Fruit fly (Drosophila melanogaster): ENCODE data around the gene mtm.

Gene mtm

dm6 chr2L:5997609-5998229 lies 39.1 kb downstream of the mtm start (continued):
- TF ChIP-seq Sry-δ (GFP tag; optimal IDR thresholded peaks at IDR 0.05) (no peak), ken (GFP tag; IDR thresholded peaks at IDR 0.05) (no peak), tll (GFP tag; optimal IDR thresholded peaks at IDR 0.05) (no peak), lbe (GFP tag; optimal IDR thresholded peaks at IDR 0.05) (no peak), CG3163 (GFP tag; optimal IDR thresholded peaks at IDR 0.05) (peak; percentile 21), jumu (GFP tag; optimal IDR thresholded peaks at IDR 0.05) (no peak), zfh1 (GFP tag; IDR thresholded peaks at IDR 0.05) (peak; percentile 5; the same call in 1 of the 3 replicates), ci (GFP tag; IDR thresholded peaks at IDR 0.05) (peak; percentile 77; the same call in 2 of the 3 replicates), CG10274 (GFP tag; optimal IDR thresholded peaks at IDR 0.05) (no peak), Awh (GFP tag; IDR thresholded peaks at IDR 0.05) (peak; percentile 51; the same call in 1 of the 2 replicates), phol (tag; optimal IDR thresholded peaks at IDR 0.05) (peak; percentile 93), yki (optimal IDR thresholded peaks at IDR 0.05) (no peak), pan (optimal IDR thresholded peaks at IDR 0.05) (no peak), pan (GFP tag; optimal IDR thresholded peaks at IDR 0.05 in 1 of 2, IDR thresholded peaks at IDR 0.05 in 1 of 2) (peak in 1 of 2 experiments; percentile 39), CG13894 (tag; optimal IDR thresholded peaks at IDR 0.05) (peak; percentile 42), Asciz (GFP tag; optimal IDR thresholded peaks at IDR 0.05) (peak; percentile 79), CG11093 (GFP tag; IDR thresholded peaks at IDR 0.05) (no peak), aop (GFP tag; IDR thresholded peaks at IDR 0.05) (0 out of 2 replicates have a peak, but pooled peaks have one; percentile 3), D19B (GFP tag; optimal IDR thresholded peaks at IDR 0.05) (no peak), bsh (GFP tag; optimal IDR thresholded peaks at IDR 0.05) (peak; percentile 13 to 56), ro (GFP tag; IDR thresholded peaks at IDR 0.05) (no peak), tx (GFP tag; optimal IDR thresholded peaks at IDR 0.05) (no peak), CG34422 (GFP tag; IDR thresholded peaks at IDR 0.05) (no peak), lmd (GFP tag; IDR thresholded peaks at IDR 0.05) (no peak), CG4730 (GFP tag; IDR thresholded peaks at IDR 0.05) (no peak), Hr39 (optimal IDR thresholded peaks at IDR 0.05) (no peak), H2.0 (GFP tag; IDR thresholded peaks at IDR 0.05) (no peak), NC2β (GFP tag; optimal IDR thresholded peaks at IDR 0.05) (no peak), wek (GFP tag; optimal IDR thresholded peaks at IDR 0.05) (peak; percentile 82), gem (tag; optimal IDR thresholded peaks at IDR 0.05) (no peak), br (optimal IDR thresholded peaks at IDR 0.05) (no peak), bigmax (GFP tag; optimal IDR thresholded peaks at IDR 0.05) (no peak), fd3F (GFP tag; optimal IDR thresholded peaks at IDR 0.05) (no peak), ewg (GFP tag; optimal IDR thresholded peaks at IDR 0.05) (peak; percentile 18), Ets97D (GFP tag; optimal IDR thresholded peaks at IDR 0.05) (peak; percentile 97), gce (GFP tag; IDR thresholded peaks at IDR 0.05) (peak; percentile 37; the same call in 1 of the 3 replicates), CG15073 (GFP tag; optimal IDR thresholded peaks at IDR 0.05) (no peak), HLHmδ (GFP tag; optimal IDR thresholded peaks at IDR 0.05) (peak; percentile 68), zfh2 (GFP tag; optimal IDR thresholded peaks at IDR 0.05) (no peak), CG8359 (GFP tag; optimal IDR thresholded peaks at IDR 0.05; ENCODE audit: borderline replicate concordance) (peak; percentile 73), Lim3 (GFP tag; IDR thresholded peaks at IDR 0.05) (no peak), nmo (GFP tag; optimal IDR thresholded peaks at IDR 0.05) (peak; percentile 19), YL-1 (GFP tag; optimal IDR thresholded peaks at IDR 0.05) (peak; percentile 39), CG3838 (GFP tag; optimal IDR thresholded peaks at IDR 0.05) (no peak), CG18619 (GFP tag; optimal IDR thresholded peaks at IDR 0.05) (peak; percentile 57), crp (GFP tag; optimal IDR thresholded peaks at IDR 0.05) (peak in 1 of 2 experiments; percentile 32), peb (GFP tag; IDR thresholded peaks at IDR 0.05) (no peak), shn (GFP tag; optimal IDR thresholded peaks at IDR 0.05) (peak; percentile 1), pita (GFP tag; optimal IDR thresholded peaks at IDR 0.05) (no peak), schlank (tag; optimal IDR thresholded peaks at IDR 0.05) (peak; percentile 59), Ada2b (GFP tag; IDR thresholded peaks at IDR 0.05) (no peak)

Data from whole organism, embryonic.